Worm (Caenorhabditis elegans) whole organism, L2 larva: Measurements from ENCODE around the gene T28A11.19.

Experiments
- F13H6.1 ChIP-seq: sonication (generic microtip); optimal IDR thresholded peaks from 2 replicates; lab custom pipeline; 2016; ENCODE audit warnings: missing genetic modification characterization, missing compliant biosample characterization
- R02D3.7 ChIP-seq: fragments of 150-350 bp; optimal IDR thresholded peaks from 2 replicates; lab custom pipeline; 2014; ENCODE audit warnings: missing biosample characterization, missing genetic modification characterization
- ZK546.5 ChIP-seq: sonication (generic microtip); optimal IDR thresholded peaks from 2 replicates; lab custom pipeline; 2017; ENCODE audit warnings: missing biosample characterization, missing genetic modification characterization
- alr-1 ChIP-seq: fragments of 150-350 bp; optimal IDR thresholded peaks from 2 replicates; lab custom pipeline; 2014; ENCODE audit warnings: missing biosample characterization, missing genetic modification characterization
- aly-2 ChIP-seq: fragments of 150-350 bp; optimal IDR thresholded peaks from 2 replicates; lab custom pipeline; 2014; ENCODE audit warnings: missing biosample characterization, missing genetic modification characterization
- blmp-1 ChIP-seq: sonication (generic microtip); optimal IDR thresholded peaks from 2 replicates; lab custom pipeline; 2017; ENCODE audit warnings: missing genetic modification characterization, mild to moderate bottlenecking, missing compliant biosample characterization, antibody characterized with exemption, moderate library complexity; ENCODE audit not compliant: insufficient read depth
- ceh-16 ChIP-seq: fragments of 150-350 bp; optimal IDR thresholded peaks from 2 replicates; lab custom pipeline; 2014; ENCODE audit warnings: missing biosample characterization, missing genetic modification characterization
- ceh-82 ChIP-seq: fragments of 150-350 bp; optimal IDR thresholded peaks from 2 replicates; lab custom pipeline; 2014; ENCODE audit warnings: missing biosample characterization, missing genetic modification characterization
- crh-2 ChIP-seq: sonication (generic microtip); optimal IDR thresholded peaks from 2 replicates; lab custom pipeline; 2017; ENCODE audit warnings: missing biosample characterization, missing genetic modification characterization
- dmd-4 ChIP-seq: sonication (generic microtip); optimal IDR thresholded peaks from 2 replicates; lab custom pipeline; 2017; ENCODE audit warnings: missing biosample characterization, missing genetic modification characterization
- elt-1 ChIP-seq: fragments of 150-350 bp; optimal IDR thresholded peaks from 2 replicates; lab custom pipeline; 2014; ENCODE audit warnings: missing biosample characterization, missing genetic modification characterization
- lin-11 ChIP-seq: fragments of 150-350 bp; sonication (generic microtip); optimal IDR thresholded peaks from 2 replicates; lab custom pipeline; 2014; ENCODE audit warnings: missing biosample characterization, missing genetic modification characterization, inconsistent platforms, mixed read lengths
- lin-39 ChIP-seq: fragments of 150-350 bp; optimal IDR thresholded peaks from 2 replicates; lab custom pipeline; 2014; ENCODE audit warnings: missing biosample characterization, missing genetic modification reagents, missing genetic modification characterization
- lsy-2 ChIP-seq, 2 experiments: fragments of 150-350 bp in 1 of 2; sonication (generic microtip) in 1 of 2; optimal IDR thresholded peaks; 2 replicates each; lab custom pipeline; 2014 to 2017; ENCODE audit warnings: missing biosample characterization in 2 of 2, missing genetic modification characterization in 2 of 2
- mbf-1 ChIP-seq: sonication (generic microtip); optimal IDR thresholded peaks from 2 replicates; lab custom pipeline; 2017; ENCODE audit warnings: missing biosample characterization, missing genetic modification characterization
- nhr-10 ChIP-seq: sonication (generic microtip); optimal IDR thresholded peaks from 2 replicates; lab custom pipeline; 2017; ENCODE audit warnings: missing biosample characterization, missing genetic modification characterization
- nhr-21 ChIP-seq: fragments of 150-350 bp; optimal IDR thresholded peaks from 2 replicates; lab custom pipeline; 2014; ENCODE audit warnings: missing biosample characterization, missing genetic modification characterization
- nhr-23 ChIP-seq: fragments of 150-350 bp; optimal IDR thresholded peaks from 2 replicates; lab custom pipeline; 2014; ENCODE audit warnings: missing biosample characterization, missing genetic modification reagents, missing genetic modification characterization
- nhr-237 ChIP-seq: fragments of 150-350 bp; optimal IDR thresholded peaks from 2 replicates; lab custom pipeline; 2014; ENCODE audit warnings: missing biosample characterization, missing genetic modification characterization
- nhr-6 ChIP-seq: fragments of 150-350 bp; optimal IDR thresholded peaks from 2 replicates; lab custom pipeline; 2014; ENCODE audit warnings: missing biosample characterization, missing genetic modification characterization
- peb-1 ChIP-seq: fragments of 150-350 bp; optimal IDR thresholded peaks from 2 replicates; lab custom pipeline; 2014; ENCODE audit warnings: missing biosample characterization, missing genetic modification characterization
- sem-4 ChIP-seq: fragments of 150-350 bp; optimal IDR thresholded peaks from 2 replicates; lab custom pipeline; 2014; ENCODE audit warnings: missing biosample characterization, missing genetic modification reagents, missing genetic modification characterization
- skn-1 ChIP-seq: sonication (generic microtip); optimal IDR thresholded peaks from 2 replicates; lab custom pipeline; 2017; ENCODE audit warnings: missing biosample characterization, missing genetic modification characterization
- sma-9 ChIP-seq, 2 experiments: fragments of 150-350 bp in 1 of 2; sonication (generic microtip) in 1 of 2; optimal IDR thresholded peaks; 2 replicates each; lab custom pipeline; 2014 to 2016; ENCODE audit warnings: missing genetic modification characterization in 2 of 2, mild to moderate bottlenecking in 1 of 2, missing biosample characterization in 1 of 2, missing compliant biosample characterization in 1 of 2, missing genetic modification reagents in 1 of 2, moderate library complexity in 1 of 2
- snpc-4 ChIP-seq: fragments of 150-350 bp; optimal IDR thresholded peaks from 2 replicates; lab custom pipeline; 2014; ENCODE audit warnings: missing biosample characterization, missing genetic modification characterization
- unc-55 ChIP-seq: fragments of 150-350 bp; sonication (generic microtip); optimal IDR thresholded peaks from 3 replicates; lab custom pipeline; 2014; ENCODE audit warnings: missing biosample characterization, missing genetic modification reagents, missing genetic modification characterization
- zag-1 ChIP-seq: fragments of 150-350 bp; optimal IDR thresholded peaks from 2 replicates; lab custom pipeline; 2014; ENCODE audit warnings: missing biosample characterization, missing genetic modification characterization
- ztf-1 ChIP-seq: fragments of 200-800 bp; sonication (Bioruptor generic); conservative IDR thresholded peaks from 2 replicates; pipeline ENCODE4 v1.3.6; 2022; ENCODE audit warnings: missing genetic modification characterization, missing compliant biosample characterization
- ztf-11 ChIP-seq: sonication (generic microtip); optimal IDR thresholded peaks from 2 replicates; lab custom pipeline; 2017; ENCODE audit warnings: missing biosample characterization, missing genetic modification characterization
- ztf-4 ChIP-seq: fragments of 150-350 bp; optimal IDR thresholded peaks from 2 replicates; lab custom pipeline; 2014; ENCODE audit warnings: missing biosample characterization, missing genetic modification characterization

T28A11.19 gene

ce11 chrV:3273156-3273555 lies 3.8 kb upstream of the T28A11.19 start, which contains the start of gene T28A11.20:
Gene T28A11.20 (minus strand): TSS chrV:3273256.
- TF ChIP-seq unc-55 (GFP tag; lab: Kevin White, UChicago) (no peak), ztf-11 (tag; lab: Kevin White, UChicago) (no peak), skn-1 (tag; lab: Kevin White, UChicago) (no peak)

ce11 chrV:3267950-3268349 lies 1.4 kb downstream of the T28A11.19 start, which contains the start of gene T28A11.18:
Gene T28A11.18 (minus strand): TSS chrV:3268050.
- TF ChIP-seq nhr-237 (tag; lab: Kevin White, UChicago) (no peak), ztf-4 (tag; lab: Kevin White, UChicago) (no peak), sma-9 (GFP tag; optimal IDR thresholded peaks at IDR 0.05; lab: Kevin White, UChicago) (no peak), sma-9 (tag; optimal IDR thresholded peaks at IDR 0.05; lab: Kevin White, UChicago) (no peak), elt-1 (tag; lab: Kevin White, UChicago) (no peak), lin-11 (tag; lab: Kevin White, UChicago) (no peak), nhr-10 (tag; lab: Kevin White, UChicago) (no peak), lsy-2 (tag; optimal IDR thresholded peaks at IDR 0.05; lab: Kevin White, UChicago) (no peak), ceh-82 (tag; lab: Kevin White, UChicago) (no peak), ceh-16 (no peak)

- TF ChIP-seq zag-1 (tag; lab: Kevin White, UChicago): no peak
- TF ChIP-seq unc-55 (GFP tag; lab: Kevin White, UChicago): no peak
Observed at ce11 chrV:3266189-3266588, 3.1 kb downstream of the T28A11.19 start, which contains the start of gene T28A11.17. Gene T28A11.17 (minus strand): TSS chrV:3266289.

- TF ChIP-seq ZK546.5 (tag; lab: Kevin White, UChicago) (no peak), mbf-1 (tag; lab: Kevin White, UChicago) (no peak), nhr-6 (tag; lab: Kevin White, UChicago) (no peak), lin-39 (no peak), blmp-1 (tag; lab: Kevin White, UChicago) (no peak), dmd-4 (tag; lab: Kevin White, UChicago) (no peak)
Observed at ce11 chrV:3260075-3260474, 9.2 kb downstream of the T28A11.19 start, which contains the start of gene srbc-5. Gene srbc-5 (plus strand): TSS chrV:3260375.

DNA sequence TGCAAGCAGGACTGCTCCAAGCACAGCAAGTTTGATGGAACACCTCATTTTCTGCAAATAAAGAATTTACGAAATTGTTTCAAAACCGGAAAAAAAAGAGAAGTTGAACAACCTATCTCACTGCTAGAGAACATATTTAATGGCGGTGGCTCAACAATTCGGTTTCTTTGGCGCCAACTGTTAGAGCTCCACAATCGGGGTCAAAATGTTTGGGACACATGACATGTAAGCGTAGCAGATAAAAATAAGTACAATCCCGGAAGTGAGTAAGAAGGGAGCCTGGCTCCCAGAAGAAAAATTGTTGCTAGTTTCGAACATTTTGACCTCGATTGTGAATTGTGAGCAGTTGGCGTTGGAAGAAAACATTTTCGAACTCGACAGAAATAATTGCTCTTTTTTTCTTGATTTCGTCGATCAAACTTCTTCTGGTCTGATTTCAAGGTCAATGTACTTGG lies 10.1 kb downstream of the T28A11.19 start, which contains the start of gene T28A11.16:
Gene T28A11.16, minus strand, starts transcription at position 51 of the 455 bp plus-strand sequence.
- TF ChIP-seq sma-9 (GFP tag; optimal IDR thresholded peaks at IDR 0.05; lab: Kevin White, UChicago) (peak; percentile 88), sma-9 (tag; optimal IDR thresholded peaks at IDR 0.05; lab: Kevin White, UChicago) (no peak), F13H6.1 (tag; lab: Kevin White, UChicago) (peak; percentile 30), snpc-4 (no peak)

- TF ChIP-seq mbf-1 (tag; lab: Kevin White, UChicago): no peak
- no peak for TF ChIP-seq nhr-23 (tag; lab: Kevin White, UChicago)
- no peak for TF ChIP-seq sem-4 (tag; lab: Kevin White, UChicago)
- no peak for TF ChIP-seq crh-2 (tag; lab: Kevin White, UChicago)
- TF ChIP-seq peb-1 (tag; lab: Kevin White, UChicago): no peak
Observed at ce11 chrV:3257277-3257676, 12.0 kb downstream of the T28A11.19 start, which contains the start of gene T28A11.22. Gene T28A11.22 (plus strand): TSS chrV:3257577.

DNA sequence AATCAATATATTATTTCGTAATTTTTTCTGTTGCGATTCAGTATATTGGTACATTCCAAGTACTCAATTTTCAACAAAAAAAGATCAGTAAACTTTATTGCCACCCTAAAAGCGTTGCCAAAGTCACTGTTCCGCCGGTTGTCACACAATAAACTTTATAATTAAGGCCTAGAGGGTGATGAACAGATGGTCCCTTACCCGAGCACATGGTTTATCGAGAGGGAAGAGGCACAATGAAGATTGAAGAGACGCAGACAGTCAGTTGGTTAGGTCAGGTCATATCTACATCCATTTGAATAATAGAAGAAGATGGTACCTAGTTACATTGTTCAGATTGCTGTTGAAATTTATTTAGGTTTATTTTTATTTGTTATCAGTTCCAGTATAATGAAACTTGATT lies 12.5 kb downstream of the T28A11.19 start:
- no peak for TF ChIP-seq crh-2 (tag; lab: Kevin White, UChicago)

DNA sequence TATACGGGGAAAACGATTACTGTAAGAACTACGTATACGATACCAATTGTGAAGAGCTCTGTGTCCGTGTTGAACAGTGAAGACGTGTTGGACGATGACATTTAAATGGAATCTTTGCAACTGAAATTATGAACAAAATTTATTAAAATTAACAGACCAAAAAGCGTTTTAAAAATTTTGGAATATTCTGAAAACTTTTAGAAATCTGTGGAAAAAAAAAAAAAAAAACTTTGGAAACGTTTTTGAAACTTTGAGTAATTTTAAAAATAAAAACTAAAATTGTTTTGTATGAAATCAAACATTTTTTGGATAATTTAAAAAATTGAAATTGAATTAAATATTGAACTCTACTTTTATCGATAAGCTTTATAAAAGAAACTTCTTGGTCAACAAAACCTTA lies 13.3 kb downstream of the T28A11.19 start, which contains the start of gene srt-63:
Gene srt-63, minus strand, starts transcription at position 101 of the 400 bp plus-strand sequence.
- TF ChIP-seq R02D3.7 (tag; lab: Kevin White, UChicago) (no peak), nhr-10 (tag; lab: Kevin White, UChicago) (no peak), ZK546.5 (tag; lab: Kevin White, UChicago) (no peak), nhr-21 (tag; lab: Kevin White, UChicago) (no peak), alr-1 (tag; lab: Kevin White, UChicago) (no peak), ztf-4 (tag; lab: Kevin White, UChicago) (no peak), ztf-1 (GFP tag; lab: Robert Waterston, UW) (no peak), aly-2 (no peak)
